Worm (Caenorhabditis elegans) whole organism, early embryonic: ENCODE results near the gene srx-134.

Experiments used
- B0310.2 ChIP-seq: sonication (generic microtip); optimal IDR thresholded peaks from 2 replicates; lab custom pipeline; 2016; ENCODE audit warnings: mild to moderate bottlenecking, missing genetic modification characterization, missing compliant biosample characterization
- F13C5.2 ChIP-seq: sonication (generic microtip); optimal IDR thresholded peaks from 2 replicates; lab custom pipeline; 2017; ENCODE audit warnings: mild to moderate bottlenecking, missing genetic modification characterization, inconsistent platforms, missing compliant biosample characterization
- aly-1 ChIP-seq: sonication (generic microtip); optimal IDR thresholded peaks from 2 replicates; lab custom pipeline; 2016; ENCODE audit warnings: missing genetic modification characterization, missing compliant biosample characterization
- ama-1 ChIP-seq: fragments of 150-350 bp; optimal IDR thresholded peaks from 2 replicates; lab custom pipeline; 2014
- ceh-13 ChIP-seq: fragments of 200-800 bp; sonication (Bioruptor generic); optimal IDR thresholded peaks from 2 replicates; lab custom pipeline; 2018; ENCODE audit warnings: mild to moderate bottlenecking, missing genetic modification characterization, missing compliant biosample characterization
- ceh-36 ChIP-seq: sonication (generic microtip); optimal IDR thresholded peaks from 2 replicates; lab custom pipeline; 2016; ENCODE audit warnings: missing genetic modification characterization, inconsistent platforms, missing compliant biosample characterization
- ets-7 ChIP-seq: sonication (generic microtip); optimal IDR thresholded peaks from 2 replicates; lab custom pipeline; 2016; ENCODE audit warnings: missing genotype, missing genetic modification characterization, missing compliant biosample characterization
- flt-1 ChIP-seq: fragments of 200-800 bp; sonication (Bioruptor generic); IDR thresholded peaks from 2 replicates; pipeline ENCODE4 v1.3.6; 2022; ENCODE audit warnings: missing genetic modification characterization, missing compliant biosample characterization
- hmbx-1 ChIP-seq: sonication (generic microtip); optimal IDR thresholded peaks from 2 replicates; lab custom pipeline; 2016; ENCODE audit warnings: mild to moderate bottlenecking, missing genetic modification characterization, missing compliant biosample characterization
- hmg-4 ChIP-seq: fragments of 200-800 bp; sonication (Bioruptor generic); optimal IDR thresholded peaks from 2 replicates; lab custom pipeline; 2018; ENCODE audit warnings: mild to moderate bottlenecking, missing genetic modification characterization, missing compliant biosample characterization
- hnd-1 ChIP-seq: sonication (generic microtip); optimal IDR thresholded peaks from 2 replicates; lab custom pipeline; 2016; ENCODE audit warnings: missing genetic modification characterization, missing compliant biosample characterization
- pes-1 ChIP-seq: fragments of 200-800 bp; sonication (Bioruptor generic); IDR thresholded peaks from 2 replicates; pipeline ENCODE4 v1.3.6; 2022; ENCODE audit warnings: missing genetic modification reagents, missing genetic modification characterization, missing compliant biosample characterization
- scrt-1 ChIP-seq: fragments of 200-800 bp; sonication (Bioruptor generic); IDR thresholded peaks from 2 replicates; pipeline ENCODE4 v1.3.6; 2022; ENCODE audit warnings: missing genetic modification characterization, missing compliant biosample characterization
- sea-1 ChIP-seq: fragments of 200-800 bp; sonication (Bioruptor generic); conservative IDR thresholded peaks from 2 replicates; pipeline ENCODE4 v1.3.6; 2022; ENCODE audit warnings: missing genetic modification characterization, missing compliant biosample characterization
- tbx-11 ChIP-seq: fragments of 200-800 bp; sonication (Bioruptor generic); IDR thresholded peaks from 2 replicates; pipeline ENCODE4 v1.3.6; 2022; ENCODE audit warnings: missing genetic modification characterization, missing compliant biosample characterization
- tbx-37 ChIP-seq: fragments of 200-800 bp; sonication (Bioruptor generic); conservative IDR thresholded peaks from 2 replicates; pipeline ENCODE4 v1.3.6; 2022; ENCODE audit warnings: missing genetic modification reagents, missing genetic modification characterization, missing compliant biosample characterization
- tra-4 ChIP-seq: sonication (generic microtip); optimal IDR thresholded peaks from 2 replicates; lab custom pipeline; 2017; ENCODE audit warnings: missing genetic modification characterization, missing compliant biosample characterization

Gene srx-134

DNA sequence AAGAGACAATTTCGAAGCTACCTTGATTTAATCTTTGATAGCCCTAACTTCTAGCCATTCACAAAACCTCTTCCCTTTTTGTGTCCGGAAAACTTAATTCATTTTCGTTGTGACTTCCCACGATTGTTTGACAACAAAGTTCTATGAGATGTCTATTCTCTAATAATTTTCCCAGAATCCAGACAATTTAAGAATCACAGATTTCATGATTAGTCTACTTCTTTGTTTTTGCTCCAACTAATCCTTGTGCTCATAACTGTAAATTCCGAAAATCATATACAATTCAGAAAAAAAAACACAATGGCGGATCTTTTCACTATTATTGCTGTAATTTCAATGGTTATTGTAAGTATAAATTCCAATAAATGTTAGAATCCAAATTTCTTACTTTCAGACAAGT, 6.2 kb upstream of the srx-134 start, which contains the start of gene srx-137:
Gene srx-137 (plus strand): TSS at position 301 of the 400 bp plus-strand sequence.
- TF ChIP-seq ama-1 (lab: Kevin White, UChicago), result no peak
- no peak for TF ChIP-seq flt-1 (GFP tag; lab: Robert Waterston, UW)
- no peak for TF ChIP-seq scrt-1 (GFP tag; lab: Robert Waterston, UW)
- TF ChIP-seq hmg-4 (GFP tag; lab: Kevin White, UChicago), result no peak
- TF ChIP-seq F13C5.2 (tag; lab: Kevin White, UChicago), result no peak
- no peak for TF ChIP-seq hnd-1 (tag; lab: Kevin White, UChicago)
- no peak for TF ChIP-seq pes-1 (GFP tag; lab: Robert Waterston, UW)
- TF ChIP-seq hmbx-1 (tag; lab: Kevin White, UChicago), result no peak
- no peak for TF ChIP-seq aly-1 (tag; lab: Kevin White, UChicago)
- no peak for TF ChIP-seq tra-4 (tag; lab: Kevin White, UChicago)
- no peak for TF ChIP-seq B0310.2 (tag; lab: Kevin White, UChicago)
- no peak for TF ChIP-seq ceh-36 (tag; lab: Kevin White, UChicago)
- no peak for TF ChIP-seq ets-7
- TF ChIP-seq sea-1 (GFP tag; lab: Robert Waterston, UW), result no peak
- no peak for TF ChIP-seq tbx-37
- TF ChIP-seq tbx-11 (GFP tag; lab: Robert Waterston, UW), result no peak
- TF ChIP-seq ceh-13 (GFP tag; lab: Kevin White, UChicago), result no peak

DNA sequence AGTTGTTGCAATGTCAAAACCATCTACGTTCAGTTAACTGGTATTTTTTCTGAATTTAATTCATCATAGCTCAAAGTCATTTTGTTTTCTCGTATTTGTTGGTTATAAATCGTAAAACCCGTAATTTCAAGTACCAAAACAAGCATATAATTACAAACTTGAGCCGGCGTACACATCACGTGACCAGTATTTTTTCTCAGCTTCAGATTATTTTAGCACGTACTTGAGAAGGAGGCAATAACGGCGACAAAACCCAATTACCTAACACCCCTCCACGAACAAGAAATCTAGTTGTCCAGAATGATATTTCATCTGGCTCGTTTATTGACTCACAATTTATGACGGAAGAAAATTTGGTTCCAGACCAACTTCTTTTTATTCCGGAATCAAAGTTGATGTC, 2.6 kb upstream of the srx-134 start, which contains the start of gene srx-135:
Gene srx-135 (plus strand): TSS at position 301 of the 400 bp plus-strand sequence.
- TF ChIP-seq tbx-11 (GFP tag; lab: Robert Waterston, UW) (no peak), F13C5.2 (tag; lab: Kevin White, UChicago) (no peak), ceh-36 (tag; lab: Kevin White, UChicago) (no peak), sea-1 (GFP tag; lab: Robert Waterston, UW) (no peak), ceh-13 (GFP tag; lab: Kevin White, UChicago) (no peak), pes-1 (GFP tag; lab: Robert Waterston, UW) (no peak), scrt-1 (GFP tag; lab: Robert Waterston, UW) (no peak), flt-1 (GFP tag; lab: Robert Waterston, UW) (no peak), hnd-1 (tag; lab: Kevin White, UChicago) (no peak), B0310.2 (tag; lab: Kevin White, UChicago) (no peak), hmbx-1 (tag; lab: Kevin White, UChicago) (no peak), aly-1 (tag; lab: Kevin White, UChicago) (no peak), hmg-4 (GFP tag; lab: Kevin White, UChicago) (no peak), ama-1 (lab: Kevin White, UChicago) (no peak), ets-7 (no peak), tbx-37 (no peak), tra-4 (tag; lab: Kevin White, UChicago) (no peak)

DNA sequence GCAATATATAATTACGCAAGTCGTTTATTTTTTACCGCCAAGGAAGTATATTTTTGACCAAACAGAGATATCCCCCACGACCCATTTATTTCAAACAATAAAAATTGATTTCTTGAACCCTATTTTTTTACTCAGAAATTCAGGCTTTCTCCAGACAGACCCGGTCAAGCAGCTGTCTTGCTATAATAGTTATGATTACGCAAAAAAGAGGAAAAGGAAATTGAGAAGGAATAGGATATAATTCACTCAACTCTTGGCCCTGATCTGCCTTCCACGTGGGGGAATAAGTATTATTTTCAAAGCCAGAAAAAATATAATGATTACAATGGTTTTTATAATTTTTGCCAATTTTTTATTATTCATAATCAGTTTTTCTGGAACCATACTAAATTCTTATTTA, 856 bp upstream of the srx-134 start, which contains the start of gene srx-136:
Gene srx-136 (plus strand): TSS at position 301 of the 400 bp plus-strand sequence.
- no peak for TF ChIP-seq ama-1 (lab: Kevin White, UChicago)
- TF ChIP-seq tbx-37, result no peak
- no peak for TF ChIP-seq pes-1 (GFP tag; lab: Robert Waterston, UW)
- no peak for TF ChIP-seq F13C5.2 (tag; lab: Kevin White, UChicago)
- TF ChIP-seq ets-7, result no peak
- no peak for TF ChIP-seq hmbx-1 (tag; lab: Kevin White, UChicago)

DNA sequence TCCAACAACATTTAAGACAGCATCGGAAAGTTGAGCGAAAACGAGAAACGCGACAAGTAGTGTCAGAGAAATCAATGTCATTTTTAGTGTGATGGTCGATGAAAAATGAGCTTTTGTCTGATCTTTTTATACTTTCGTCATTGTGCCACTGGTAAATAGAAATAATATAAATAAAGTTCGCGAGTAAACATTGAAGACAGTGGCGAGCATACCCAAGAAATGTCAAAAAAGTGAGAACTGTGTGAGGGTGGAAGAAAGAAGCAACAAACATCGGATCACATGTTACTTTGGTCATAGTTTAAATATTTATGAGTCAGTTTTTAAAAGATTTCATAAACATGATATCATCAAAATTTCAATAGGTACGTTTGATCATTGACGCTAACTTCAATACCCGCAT, 2.0 kb downstream of the srx-134 start, which contains the start of gene ttr-21:
Gene ttr-21 (minus strand): TSS at position 100 of the 400 bp plus-strand sequence.
- TF ChIP-seq hmbx-1 (tag; lab: Kevin White, UChicago) (no peak), flt-1 (GFP tag; lab: Robert Waterston, UW) (no peak), scrt-1 (GFP tag; lab: Robert Waterston, UW) (no peak), tbx-37 (no peak), ceh-36 (tag; lab: Kevin White, UChicago) (no peak)

DNA sequence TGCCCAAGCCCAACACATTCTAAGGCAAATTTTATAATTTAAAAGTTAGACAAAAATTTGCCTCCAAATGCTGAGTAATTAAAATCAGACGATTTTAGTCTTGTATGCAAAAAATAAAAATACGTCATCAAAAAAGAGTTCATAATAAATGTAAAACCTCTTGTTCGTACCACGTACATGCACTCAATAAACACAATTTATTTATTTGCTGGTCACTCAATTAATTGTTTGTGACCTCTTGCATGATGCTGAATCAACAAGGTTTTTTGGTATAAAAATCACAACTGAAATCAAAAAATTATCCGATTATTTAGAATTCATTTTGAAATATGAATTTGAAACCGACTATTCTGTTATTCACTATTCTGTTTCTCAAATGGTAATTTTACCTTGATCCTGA, 6.1 kb downstream of the srx-134 start, which contains the start of gene hpx-2:
Gene hpx-2 (plus strand): TSS at position 301 of the 400 bp plus-strand sequence.
- TF ChIP-seq B0310.2 (tag; lab: Kevin White, UChicago) (no peak), tbx-37 (no peak), pes-1 (GFP tag; lab: Robert Waterston, UW) (no peak), aly-1 (tag; lab: Kevin White, UChicago) (no peak), ets-7 (no peak), F13C5.2 (tag; lab: Kevin White, UChicago) (no peak), hmg-4 (GFP tag; lab: Kevin White, UChicago) (no peak), ceh-36 (tag; lab: Kevin White, UChicago) (no peak), ama-1 (lab: Kevin White, UChicago) (no peak)

DNA sequence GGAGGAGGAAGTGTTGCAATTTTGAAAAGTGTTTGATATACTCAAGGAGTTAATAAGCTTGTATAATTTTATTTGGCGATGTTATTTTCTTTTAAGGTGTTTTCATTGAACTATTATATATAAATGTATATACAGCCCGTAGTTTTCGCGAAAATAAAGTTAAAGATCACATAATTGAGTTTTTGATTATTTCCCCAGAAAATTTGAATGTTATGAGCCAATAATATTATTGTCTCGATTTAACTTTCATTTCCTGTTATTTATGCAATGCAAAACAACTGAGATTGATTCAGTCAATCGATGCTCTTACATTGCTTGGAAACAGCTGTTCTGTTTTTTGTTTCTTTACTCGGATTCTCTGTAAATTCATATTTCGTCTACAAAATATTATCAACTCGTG, 7.9 kb downstream of the srx-134 start, which contains the start of gene srx-133:
Gene srx-133 (plus strand): TSS at position 301 of the 400 bp plus-strand sequence.
- TF ChIP-seq flt-1 (GFP tag; lab: Robert Waterston, UW) (no peak), tbx-37 (no peak), ama-1 (lab: Kevin White, UChicago) (no peak), hmg-4 (GFP tag; lab: Kevin White, UChicago) (no peak), hnd-1 (tag; lab: Kevin White, UChicago) (no peak), tra-4 (tag; lab: Kevin White, UChicago) (no peak), pes-1 (GFP tag; lab: Robert Waterston, UW) (no peak), ceh-13 (GFP tag; lab: Kevin White, UChicago) (no peak), ets-7 (no peak), sea-1 (GFP tag; lab: Robert Waterston, UW) (no peak), tbx-11 (GFP tag; lab: Robert Waterston, UW) (no peak), F13C5.2 (tag; lab: Kevin White, UChicago) (no peak), hmbx-1 (tag; lab: Kevin White, UChicago) (no peak), aly-1 (tag; lab: Kevin White, UChicago) (no peak), ceh-36 (tag; lab: Kevin White, UChicago) (no peak), scrt-1 (GFP tag; lab: Robert Waterston, UW) (no peak), B0310.2 (tag; lab: Kevin White, UChicago) (no peak)

DNA sequence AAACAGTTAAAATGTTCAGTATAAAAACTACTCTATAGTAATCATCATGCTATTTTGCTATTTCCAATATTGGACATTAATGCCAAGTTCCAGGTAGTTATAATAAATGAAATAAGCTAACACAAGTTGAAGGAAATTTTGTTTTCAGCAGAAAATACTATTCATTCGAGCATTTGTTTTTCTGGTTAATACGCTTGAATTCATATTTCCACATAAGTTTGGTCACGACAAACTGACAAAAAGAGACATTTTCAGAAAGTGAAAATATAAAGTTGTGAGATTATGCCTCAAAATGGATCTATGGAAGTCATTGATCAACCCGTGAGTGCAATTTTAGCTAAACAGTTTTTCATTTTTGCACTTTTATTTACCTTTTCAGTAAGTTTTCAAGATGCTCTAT, 11.1 kb downstream of the srx-134 start, which contains the start of gene srx-131:
Gene srx-131 (plus strand): TSS at position 301 of the 400 bp plus-strand sequence.
- no peak for TF ChIP-seq ceh-36 (tag; lab: Kevin White, UChicago)
- no peak for TF ChIP-seq hmbx-1 (tag; lab: Kevin White, UChicago)
- TF ChIP-seq aly-1 (tag; lab: Kevin White, UChicago), result no peak
- TF ChIP-seq tbx-11 (GFP tag; lab: Robert Waterston, UW), result no peak
- TF ChIP-seq flt-1 (GFP tag; lab: Robert Waterston, UW), result no peak
- no peak for TF ChIP-seq ceh-13 (GFP tag; lab: Kevin White, UChicago)
- no peak for TF ChIP-seq B0310.2 (tag; lab: Kevin White, UChicago)
